Worm (Caenorhabditis elegans) whole organism, mixed stage, embryonic: ENCODE measurements around the gene sri-39.

Experiments used
- blmp-1 ChIP-seq: fragments of 150-350 bp; optimal IDR thresholded peaks from 2 replicates; lab custom pipeline; 2014; ENCODE audit warnings: missing biosample characterization, missing genetic modification characterization
- ceh-43 ChIP-seq: fragments of 200-800 bp; sonication (Bioruptor generic); optimal IDR thresholded peaks from 2 replicates; lab custom pipeline; 2018; ENCODE audit warnings: mild to moderate bottlenecking, missing genetic modification characterization, moderate library complexity, missing compliant biosample characterization
- lin-13 ChIP-seq: fragments of 150-350 bp; optimal IDR thresholded peaks from 2 replicates; lab custom pipeline; 2014; ENCODE audit warnings: missing biosample characterization, missing genetic modification characterization
- nhr-237 ChIP-seq: fragments of 150-350 bp; optimal IDR thresholded peaks from 2 replicates; lab custom pipeline; 2014; ENCODE audit warnings: missing biosample characterization, missing genetic modification characterization
- nhr-76 ChIP-seq: sonication (generic microtip); optimal IDR thresholded peaks from 2 replicates; lab custom pipeline; 2017; ENCODE audit warnings: missing biosample characterization, missing genetic modification characterization
- pha-4 ChIP-seq: fragments of 150-350 bp; optimal IDR thresholded peaks from 2 replicates; lab custom pipeline; 2018; ENCODE audit warnings: missing biosample characterization, missing genetic modification reagents, missing genetic modification characterization
- unc-39 ChIP-seq: fragments of 150-350 bp; optimal IDR thresholded peaks from 2 replicates; lab custom pipeline; 2014; ENCODE audit warnings: missing biosample characterization, missing genetic modification characterization

- TF ChIP-seq nhr-237 (tag; lab: Kevin White, UChicago) (no peak), pha-4 (tag; lab: Kevin White, UChicago) (no peak), lin-13 (tag; lab: Kevin White, UChicago) (no peak), nhr-76 (tag; lab: Kevin White, UChicago) (no peak), unc-39 (no peak), ceh-43 (GFP tag; lab: Kevin White, UChicago) (no peak), blmp-1 (no peak)
Observed at ce11 chrII:2624792-2625191, 37.5 kb downstream of the sri-39 start, which contains the start of gene lgc-28.
